Worm (Caenorhabditis elegans) whole organism, L4 larva: Measurements from ENCODE around the gene srw-141.

Source experiments
- F37D6.2 ChIP-seq: sonication (generic microtip); optimal IDR thresholded peaks from 2 replicates; lab custom pipeline; 2016; ENCODE audit warnings: mild to moderate bottlenecking, missing genetic modification characterization, missing compliant biosample characterization
- T26A8.4 ChIP-seq: fragments of 200-800 bp; sonication (Bioruptor generic); IDR thresholded peaks from 2 replicates; pipeline ENCODE4 v1.3.6; 2022; ENCODE audit warnings: missing genetic modification characterization, missing compliant biosample characterization
- ZK337.2 ChIP-seq: fragments of 200-800 bp; sonication (Bioruptor generic); IDR thresholded peaks from 2 replicates; pipeline ENCODE4 v1.3.6; 2022; ENCODE audit warnings: missing genetic modification reagents, missing genetic modification characterization, missing compliant biosample characterization
- aly-2 ChIP-seq: sonication (generic microtip); optimal IDR thresholded peaks from 2 replicates; lab custom pipeline; 2018; ENCODE audit warnings: missing biosample characterization, missing genetic modification characterization
- arid-1 ChIP-seq: fragments of 200-800 bp; sonication (Bioruptor generic); conservative IDR thresholded peaks from 2 replicates; pipeline ENCODE4 v1.3.6; 2022; ENCODE audit warnings: missing genetic modification reagents, missing genetic modification characterization, missing compliant biosample characterization
- attf-4 ChIP-seq: sonication (generic microtip); optimal IDR thresholded peaks from 3 replicates; lab custom pipeline; 2017; ENCODE audit warnings: missing biosample characterization, missing genetic modification characterization
- ceh-20 ChIP-seq: fragments of 200-800 bp; sonication (Bioruptor generic); IDR thresholded peaks from 2 replicates; pipeline ENCODE4 v1.3.6; 2022; ENCODE audit warnings: missing genetic modification reagents, missing genetic modification characterization, missing compliant biosample characterization
- ceh-44 ChIP-seq: fragments of 200-800 bp; sonication (Bioruptor generic); IDR thresholded peaks from 2 replicates; pipeline ENCODE4 v1.3.6; 2022; ENCODE audit warnings: missing genetic modification reagents, missing genetic modification characterization, missing compliant biosample characterization
- ceh-62 ChIP-seq: sonication (generic microtip); optimal IDR thresholded peaks from 2 replicates; lab custom pipeline; 2017; ENCODE audit warnings: missing biosample characterization, missing genetic modification characterization
- cey-2 ChIP-seq: sonication (generic microtip); optimal IDR thresholded peaks from 3 replicates; lab custom pipeline; 2017; ENCODE audit warnings: missing genetic modification characterization, mild to moderate bottlenecking, missing compliant biosample characterization, antibody characterized with exemption, borderline replicate concordance; ENCODE audit not compliant: insufficient read depth
- daf-16 ChIP-seq, 3 experiments: sonication (generic microtip); optimal IDR thresholded peaks; 2 replicates each; lab custom pipeline; 2016 to 2017; ENCODE audit warnings: missing genetic modification characterization in 3 of 3, missing genetic modification reagents in 3 of 3, mild to moderate bottlenecking in 2 of 3, missing compliant biosample characterization in 2 of 3, missing biosample characterization in 1 of 3, moderate library complexity in 1 of 3
- dmd-8 ChIP-seq: fragments of 200-800 bp; sonication (Bioruptor generic); IDR thresholded peaks from 2 replicates; pipeline ENCODE4 v1.3.6; 2022; ENCODE audit warnings: missing genetic modification characterization, missing compliant biosample characterization
- egl-27 ChIP-seq: sonication (generic microtip); optimal IDR thresholded peaks from 3 replicates; lab custom pipeline; 2017; ENCODE audit warnings: missing biosample characterization, missing genetic modification reagents, missing genetic modification characterization
- fos-1 ChIP-seq: fragments of 150-350 bp; optimal IDR thresholded peaks from 2 replicates; lab custom pipeline; 2014; ENCODE audit warnings: missing biosample characterization, missing genetic modification characterization
- gei-8 ChIP-seq: fragments of 200-800 bp; sonication (Bioruptor generic); optimal IDR thresholded peaks from 2 replicates; lab custom pipeline; 2018; ENCODE audit warnings: mild to moderate bottlenecking, missing genetic modification characterization, missing compliant biosample characterization
- hif-1 ChIP-seq, 2 experiments: sonication (generic microtip); optimal IDR thresholded peaks; 2 replicates each; lab custom pipeline; 2016 to 2017; ENCODE audit warnings: missing compliant biosample characterization in 2 of 2, missing genetic modification characterization in 2 of 2, missing genetic modification reagents in 2 of 2, missing genotype in 2 of 2, mild to moderate bottlenecking in 1 of 2
- hlh-11 ChIP-seq: fragments of 200-800 bp; sonication (Bioruptor generic); optimal IDR thresholded peaks from 2 replicates; lab custom pipeline; 2018; ENCODE audit warnings: mild to moderate bottlenecking, missing genetic modification characterization, missing compliant biosample characterization
- jun-1 ChIP-seq: fragments of 150-350 bp; optimal IDR thresholded peaks from 2 replicates; lab custom pipeline; 2014; ENCODE audit warnings: missing biosample characterization, missing genetic modification reagents, missing genetic modification characterization
- lim-7 ChIP-seq: fragments of 200-800 bp; sonication (Bioruptor generic); IDR thresholded peaks from 2 replicates; pipeline ENCODE4 v1.3.6; 2022; ENCODE audit warnings: missing genetic modification characterization, missing compliant biosample characterization
- lin-29 ChIP-seq: fragments of 200-800 bp; sonication (Bioruptor generic); IDR thresholded peaks from 2 replicates; pipeline ENCODE4 v1.3.6; 2022; ENCODE audit warnings: missing genetic modification reagents, missing genetic modification characterization, missing compliant biosample characterization
- lsy-2 ChIP-seq, 2 experiments: fragments of 150-350 bp in 1 of 2; sonication (generic microtip) in 1 of 2; optimal IDR thresholded peaks; 2 replicates each; lab custom pipeline; 2014 to 2017; ENCODE audit warnings: missing biosample characterization in 2 of 2, missing genetic modification characterization in 2 of 2
- mdl-1 ChIP-seq, 2 experiments: fragments of 150-350 bp in 1 of 2; sonication (generic microtip) in 1 of 2; optimal IDR thresholded peaks; 2 replicates each; lab custom pipeline; 2014 to 2017; ENCODE audit warnings: missing biosample characterization in 2 of 2, missing genetic modification characterization in 2 of 2
- mep-1 ChIP-seq: fragments of 150-350 bp; sonication (generic microtip); optimal IDR thresholded peaks from 3 replicates; lab custom pipeline; 2014; ENCODE audit warnings: missing biosample characterization, missing genetic modification characterization
- nhr-10 ChIP-seq: fragments of 150-350 bp; optimal IDR thresholded peaks from 2 replicates; lab custom pipeline; 2014; ENCODE audit warnings: missing biosample characterization, missing genetic modification characterization
- nhr-111 ChIP-seq: fragments of 200-800 bp; sonication (Bioruptor generic); optimal IDR thresholded peaks from 2 replicates; lab custom pipeline; 2018; ENCODE audit warnings: mild to moderate bottlenecking, missing genetic modification characterization, missing compliant biosample characterization
- nhr-237 ChIP-seq: sonication (generic microtip); optimal IDR thresholded peaks from 2 replicates; lab custom pipeline; 2017; ENCODE audit warnings: missing biosample characterization, missing genetic modification characterization
- nhr-41 ChIP-seq: fragments of 200-800 bp; sonication (Bioruptor generic); IDR thresholded peaks from 2 replicates; pipeline ENCODE4 v1.3.6; 2022; ENCODE audit warnings: missing genetic modification reagents, missing genetic modification characterization, missing compliant biosample characterization
- nhr-76 ChIP-seq: fragments of 150-350 bp; optimal IDR thresholded peaks from 2 replicates; lab custom pipeline; 2014; ENCODE audit warnings: missing biosample characterization, missing genetic modification characterization
- nhr-77 ChIP-seq: fragments of 150-350 bp; optimal IDR thresholded peaks from 2 replicates; lab custom pipeline; 2014; ENCODE audit warnings: missing biosample characterization, missing genetic modification characterization
- php-3 ChIP-seq: fragments of 200-800 bp; sonication (Bioruptor generic); IDR thresholded peaks from 2 replicates; pipeline ENCODE4 v1.3.6; 2022; ENCODE audit warnings: missing genetic modification reagents, missing genetic modification characterization, missing compliant biosample characterization
- saeg-2 ChIP-seq: fragments of 200-800 bp; sonication (Bioruptor generic); IDR thresholded peaks from 2 replicates; pipeline ENCODE4 v1.3.6; 2022; ENCODE audit warnings: missing genetic modification reagents, missing genetic modification characterization, missing compliant biosample characterization
- skn-1 ChIP-seq: fragments of 150-350 bp; optimal IDR thresholded peaks from 2 replicates; lab custom pipeline; 2014; ENCODE audit warnings: missing biosample characterization, missing genetic modification characterization
- snpc-1.2 ChIP-seq: fragments of 200-800 bp; sonication (Bioruptor generic); IDR thresholded peaks from 2 replicates; pipeline ENCODE4 v1.3.6; 2022; ENCODE audit warnings: missing genetic modification reagents, missing genetic modification characterization, missing compliant biosample characterization
- snpc-4 ChIP-seq: fragments of 150-350 bp; optimal IDR thresholded peaks from 2 replicates; lab custom pipeline; 2014; ENCODE audit warnings: missing biosample characterization, missing genetic modification characterization
- spr-1 ChIP-seq: sonication (generic microtip); optimal IDR thresholded peaks from 2 replicates; lab custom pipeline; 2016; ENCODE audit warnings: mild to moderate bottlenecking, missing genetic modification characterization, missing compliant biosample characterization
- unc-39 ChIP-seq: sonication (generic microtip); optimal IDR thresholded peaks from 2 replicates; lab custom pipeline; 2017; ENCODE audit warnings: missing biosample characterization, missing genetic modification characterization
- vab-7 ChIP-seq: fragments of 200-800 bp; sonication (Bioruptor generic); IDR thresholded peaks from 2 replicates; pipeline ENCODE4 v1.3.6; 2022; ENCODE audit warnings: missing genetic modification reagents, missing genetic modification characterization, missing compliant biosample characterization
- zfp-2 ChIP-seq: sonication (generic microtip); optimal IDR thresholded peaks from 2 replicates; lab custom pipeline; 2016; ENCODE audit warnings: mild to moderate bottlenecking, missing genetic modification characterization, missing compliant biosample characterization
- zfp-3 ChIP-seq: fragments of 200-800 bp; sonication (Bioruptor generic); conservative IDR thresholded peaks from 2 replicates; pipeline ENCODE4 v1.3.6; 2022; ENCODE audit warnings: missing genetic modification reagents, missing genetic modification characterization, missing compliant biosample characterization

Gene srw-141

ce11 chrV:2931252-2931651, 7.1 kb downstream of the srw-141 start, which contains the start of gene C31B8.1:
Gene C31B8.1, plus strand, starts transcription at chrV:2931552.
- no peak for TF ChIP-seq nhr-237 (tag; lab: Kevin White, UChicago)
- TF ChIP-seq ceh-62 (tag; lab: Kevin White, UChicago) = no peak
- no peak for TF ChIP-seq hlh-11 (tag; lab: Kevin White, UChicago)
- no peak for TF ChIP-seq skn-1 (tag; lab: Kevin White, UChicago)
- TF ChIP-seq spr-1 = no peak
- TF ChIP-seq nhr-77 (tag; lab: Kevin White, UChicago) = no peak
- TF ChIP-seq lin-29 (GFP tag; lab: Robert Waterston, UW) = no peak
- TF ChIP-seq T26A8.4 (GFP tag; lab: Robert Waterston, UW) = no peak
- TF ChIP-seq mdl-1 (tag; optimal IDR thresholded peaks at IDR 0.05; lab: Kevin White, UChicago) = no peak
- TF ChIP-seq aly-2 (tag; lab: Kevin White, UChicago) = no peak
- TF ChIP-seq fos-1 (tag; lab: Kevin White, UChicago) = no peak
- TF ChIP-seq snpc-4 (tag; lab: Kevin White, UChicago) = no peak
- no peak for TF ChIP-seq attf-4 (tag; lab: Kevin White, UChicago)
- no peak for TF ChIP-seq lim-7 (GFP tag; lab: Robert Waterston, UW)
- TF ChIP-seq cey-2 = no peak
- no peak for TF ChIP-seq nhr-41 (GFP tag; lab: Robert Waterston, UW)
- TF ChIP-seq, all 104 proteins: peak for 0

DNA sequence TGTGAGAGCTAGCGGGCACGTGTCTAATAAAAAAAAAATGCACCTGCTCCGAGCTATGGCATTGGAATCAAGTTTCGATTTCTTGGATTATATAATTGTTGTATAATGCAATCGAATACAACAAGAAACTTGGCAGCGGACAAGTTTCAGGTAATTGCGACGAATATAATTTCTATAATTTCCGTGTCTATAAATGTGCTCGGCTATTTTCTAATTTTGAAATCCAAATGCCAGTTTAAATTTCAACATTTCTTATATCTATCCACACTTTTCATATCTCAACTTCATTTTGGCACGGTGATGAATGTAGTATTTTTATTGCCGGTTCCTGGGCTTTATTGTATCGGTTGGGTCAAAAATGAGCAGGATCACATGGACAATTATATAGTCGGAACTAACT, 8.6 kb downstream of the srw-141 start, which contains the start of gene C31B8.16:
Gene C31B8.16 (plus strand): TSS at position 301 of the 400 bp plus-strand sequence.
- TF ChIP-seq mep-1 (tag; lab: Kevin White, UChicago) (no peak), saeg-2 (GFP tag; lab: Robert Waterston, UW) (no peak), nhr-111 (GFP tag; lab: Kevin White, UChicago) (no peak), unc-39 (tag; lab: Kevin White, UChicago) (no peak), lsy-2 (tag; optimal IDR thresholded peaks at IDR 0.05; lab: Kevin White, UChicago) (no peak)

DNA sequence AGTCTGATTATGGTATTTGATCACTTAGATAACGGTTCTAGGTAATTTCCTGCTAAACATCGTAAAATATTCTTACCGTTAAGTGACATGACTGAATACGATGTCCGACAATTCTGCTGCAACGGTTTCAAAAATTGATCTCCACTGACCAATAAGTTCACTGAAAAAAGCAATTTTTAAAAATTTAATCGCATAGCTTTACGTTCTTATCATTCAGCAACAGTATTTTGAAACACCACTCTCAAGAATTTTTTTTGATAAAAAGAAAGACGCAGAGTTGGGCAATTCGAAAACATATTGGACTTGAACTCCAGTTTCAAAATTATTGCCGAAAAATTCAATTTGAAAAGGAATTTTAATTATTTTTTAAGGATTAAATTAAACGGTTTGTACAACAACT, 10.8 kb downstream of the srw-141 start, which contains the start of gene C31B8.12:
Gene C31B8.12 (minus strand): TSS at position 101 of the 400 bp plus-strand sequence.
- TF ChIP-seq zfp-2 (tag; lab: Kevin White, UChicago) = no peak
- TF ChIP-seq dmd-8 (GFP tag; lab: Robert Waterston, UW) = no peak
- no peak for TF ChIP-seq egl-27 (tag; lab: Kevin White, UChicago)
- no peak for TF ChIP-seq nhr-76 (tag; lab: Kevin White, UChicago)
- TF ChIP-seq snpc-4 (tag; lab: Kevin White, UChicago) = no peak
- TF ChIP-seq F37D6.2 (tag; lab: Kevin White, UChicago) = no peak
- TF ChIP-seq vab-7 = no peak
- TF ChIP-seq jun-1 (tag; lab: Kevin White, UChicago) = no peak
- no peak for TF ChIP-seq daf-16 (GFP tag; optimal IDR thresholded peaks at IDR 0.05; lab: Kevin White, UChicago)
- no peak for TF ChIP-seq daf-16 (tag; optimal IDR thresholded peaks at IDR 0.05; lab: Kevin White, UChicago)
- no peak for TF ChIP-seq ceh-44
- no peak for TF ChIP-seq hif-1 (tag; optimal IDR thresholded peaks at IDR 0.05; lab: Kevin White, UChicago)
- no peak for TF ChIP-seq zfp-3 (GFP tag; lab: Robert Waterston, UW)
- TF ChIP-seq snpc-1.2 (GFP tag; lab: Robert Waterston, UW) = no peak

DNA sequence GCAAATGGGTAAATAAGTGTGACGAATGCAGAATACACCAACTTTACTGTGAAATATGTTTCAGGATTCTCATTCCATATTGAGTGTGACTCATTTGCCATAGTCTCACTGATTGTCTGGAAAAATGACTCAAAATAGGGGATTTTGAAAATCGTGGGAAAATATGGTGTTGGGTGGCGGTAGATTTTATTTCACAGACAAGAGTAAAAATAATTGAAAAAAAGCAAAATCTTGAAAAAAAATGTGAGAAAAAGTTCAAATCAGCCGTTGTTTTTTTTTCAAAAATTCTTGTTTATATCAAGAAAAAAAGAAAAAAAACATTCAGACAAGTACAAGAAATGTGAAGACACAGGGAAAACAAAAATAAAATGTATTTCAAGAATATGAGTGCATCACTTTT, 15.8 kb downstream of the srw-141 start, which contains the start of gene srh-38:
Gene srh-38 (minus strand): TSS at position 101 of the 400 bp plus-strand sequence.
- TF ChIP-seq arid-1 (no peak), gei-8 (GFP tag; lab: Kevin White, UChicago) (no peak), ceh-20 (GFP tag; lab: Robert Waterston, UW) (no peak), nhr-10 (no peak), php-3 (GFP tag; lab: Robert Waterston, UW) (no peak), ZK337.2 (GFP tag; lab: Robert Waterston, UW) (no peak)
